Fruit fly (Drosophila melanogaster) whole organism, prepupa: ENCODE results near the gene CG1622.
A peak's percentile ranks its signal among the peaks of the same experiment; 100 is the strongest.

Source experiments
- Blimp-1 ChIP-seq: fragments of 200-800 bp; sonication (Bioruptor generic); optimal IDR thresholded peaks from 3 replicates; lab custom pipeline; 2017; ENCODE audit warnings: missing biosample characterization, missing genetic modification characterization, mild to moderate bottlenecking, moderate library complexity, missing genetic modification reagents
- CG10631 ChIP-seq: fragments of 200-800 bp; sonication (Bioruptor generic); optimal IDR thresholded peaks from 2 replicates; lab custom pipeline; 2016; ENCODE audit warnings: missing biosample characterization, missing genetic modification characterization
- CG11294 ChIP-seq: fragments of 200-800 bp; sonication (Bioruptor generic); IDR thresholded peaks from 2 replicates; pipeline ENCODE4 v1.3.6; 2022; ENCODE audit warnings: missing biosample characterization, missing genetic modification characterization
- CG11762 ChIP-seq: fragments of 200-800 bp; sonication (Bioruptor generic); optimal IDR thresholded peaks from 3 replicates; lab custom pipeline; 2016; ENCODE audit warnings: missing biosample characterization, missing genetic modification characterization; ENCODE audit not compliant: insufficient read depth
- CG16779 ChIP-seq: fragments of 200-800 bp; sonication (Bioruptor generic); optimal IDR thresholded peaks from 3 replicates; lab custom pipeline; 2017; ENCODE audit warnings: missing biosample characterization, mild to moderate bottlenecking, missing genetic modification characterization
- CG3032 ChIP-seq: fragments of 200-800 bp; optimal IDR thresholded peaks from 2 replicates; lab custom pipeline; 2019; ENCODE audit warnings: missing biosample characterization, mild to moderate bottlenecking, missing genetic modification characterization, moderate library complexity
- CG32006 ChIP-seq: fragments of 200-800 bp; sonication (Bioruptor generic); optimal IDR thresholded peaks from 3 replicates; lab custom pipeline; 2017; ENCODE audit warnings: missing biosample characterization, mild to moderate bottlenecking, missing genetic modification characterization
- CG34406 ChIP-seq: fragments of 200-800 bp; sonication (Bioruptor generic); optimal IDR thresholded peaks from 3 replicates; lab custom pipeline; 2016; ENCODE audit warnings: missing biosample characterization, missing genetic modification characterization
- CG3919 ChIP-seq: fragments of 200-800 bp; sonication (Bioruptor generic); optimal IDR thresholded peaks from 3 replicates; lab custom pipeline; 2016; ENCODE audit warnings: missing biosample characterization, missing genetic modification characterization
- CG4318 ChIP-seq: fragments of 200-800 bp; sonication (Bioruptor generic); optimal IDR thresholded peaks from 3 replicates; lab custom pipeline; 2017; ENCODE audit warnings: missing biosample characterization, mild to moderate bottlenecking, missing genetic modification characterization
- CG6792 ChIP-seq: fragments of 200-800 bp; sonication (Bioruptor generic); optimal IDR thresholded peaks from 3 replicates; lab custom pipeline; 2016; ENCODE audit warnings: missing biosample characterization, missing genetic modification characterization
- CG6808 ChIP-seq: fragments of 200-800 bp; sonication (Bioruptor generic); optimal IDR thresholded peaks from 3 replicates; lab custom pipeline; 2017; ENCODE audit warnings: missing biosample characterization, missing genetic modification characterization, mild to moderate bottlenecking, moderate library complexity, missing genetic modification reagents
- CG6854 ChIP-seq: fragments of 200-800 bp; sonication (Bioruptor generic); optimal IDR thresholded peaks from 2 replicates; lab custom pipeline; 2017; ENCODE audit warnings: missing biosample characterization, mild to moderate bottlenecking, missing genetic modification characterization
- CG7368 ChIP-seq: fragments of 200-800 bp; sonication (Bioruptor generic); optimal IDR thresholded peaks from 3 replicates; lab custom pipeline; 2016; ENCODE audit warnings: missing biosample characterization, missing genetic modification characterization
- CG8119 ChIP-seq: fragments of 200-800 bp; sonication (Bioruptor generic); IDR thresholded peaks from 3 replicates; pipeline ENCODE4 v1.3.6; 2022; ENCODE audit warnings: missing biosample characterization, missing genetic modification characterization
- CG8319 ChIP-seq: fragments of 200-800 bp; sonication (Bioruptor generic); optimal IDR thresholded peaks from 3 replicates; lab custom pipeline; 2016; ENCODE audit warnings: missing biosample characterization, missing genetic modification characterization
- CG8632 ChIP-seq: fragments of 200-800 bp; sonication (Bioruptor generic); optimal IDR thresholded peaks from 3 replicates; lab custom pipeline; 2016; ENCODE audit warnings: missing biosample characterization, missing genetic modification characterization
- CG9139 ChIP-seq: fragments of 200-800 bp; sonication (Bioruptor generic); optimal IDR thresholded peaks from 3 replicates; lab custom pipeline; 2017; ENCODE audit warnings: missing biosample characterization, mild to moderate bottlenecking, missing genetic modification characterization
- Eip78C ChIP-seq: fragments of 200-800 bp; sonication (Bioruptor generic); peaks from one replicate; lab custom pipeline; 2016; ENCODE audit warnings: missing biosample characterization, missing genetic modification characterization
- Eip93F ChIP-seq: fragments of 200-800 bp; sonication (Bioruptor generic); optimal IDR thresholded peaks from 2 replicates; lab custom pipeline; 2016; ENCODE audit warnings: missing biosample characterization, mild to moderate bottlenecking, missing genetic modification characterization
- Ets21C ChIP-seq: fragments of 200-800 bp; sonication (Bioruptor generic); optimal IDR thresholded peaks from 3 replicates; lab custom pipeline; 2016; ENCODE audit warnings: missing biosample characterization, missing genetic modification characterization
- Ets96B ChIP-seq: fragments of 200-800 bp; optimal IDR thresholded peaks from 2 replicates; lab custom pipeline; 2019; ENCODE audit warnings: missing biosample characterization, mild to moderate bottlenecking, missing genetic modification characterization, moderate library complexity
- Gug ChIP-seq: fragments of 200-800 bp; sonication (Bioruptor generic); IDR thresholded peaks from 2 replicates; pipeline ENCODE4 v1.3.6; 2022; ENCODE audit warnings: missing biosample characterization, missing genetic modification characterization
- Hr38 ChIP-seq: sonication (Bioruptor generic); optimal IDR thresholded peaks from 2 replicates; lab custom pipeline; 2016; ENCODE audit warnings: missing biosample characterization, missing genetic modification characterization
- Hr39 ChIP-seq: fragments of 200-800 bp; sonication (Bioruptor generic); optimal IDR thresholded peaks from 2 replicates; lab custom pipeline; 2016; ENCODE audit warnings: missing biosample characterization, missing genetic modification characterization
- Met ChIP-seq: fragments of 200-800 bp; sonication (Bioruptor generic); optimal IDR thresholded peaks from 3 replicates; lab custom pipeline; 2016; ENCODE audit warnings: missing biosample characterization, missing genetic modification characterization
- OdsH ChIP-seq: fragments of 200-800 bp; sonication (Bioruptor generic); optimal IDR thresholded peaks from 3 replicates; lab custom pipeline; 2016; ENCODE audit warnings: missing biosample characterization, missing genetic modification characterization
- Smox ChIP-seq: fragments of 200-800 bp; sonication (Bioruptor generic); optimal IDR thresholded peaks from 3 replicates; lab custom pipeline; 2016; ENCODE audit warnings: missing biosample characterization, missing genetic modification characterization
- Sox14 ChIP-seq: fragments of 200-800 bp; sonication (Bioruptor generic); optimal IDR thresholded peaks from 3 replicates; lab custom pipeline; 2016; ENCODE audit warnings: missing biosample characterization, missing genetic modification characterization
- achi ChIP-seq: fragments of 200-800 bp; sonication (Bioruptor generic); optimal IDR thresholded peaks from 3 replicates; lab custom pipeline; 2016; ENCODE audit warnings: missing biosample characterization, missing genetic modification characterization
- acj6 ChIP-seq: fragments of 200-800 bp; sonication (Bioruptor generic); optimal IDR thresholded peaks from 3 replicates; lab custom pipeline; 2016; ENCODE audit warnings: missing biosample characterization, missing genetic modification characterization
- dac ChIP-seq: fragments of 200-800 bp; sonication (Bioruptor generic); optimal IDR thresholded peaks from 2 replicates; lab custom pipeline; 2017; ENCODE audit warnings: missing biosample characterization, mild to moderate bottlenecking, missing genetic modification characterization
- esn ChIP-seq: fragments of 200-800 bp; sonication (Bioruptor generic); optimal IDR thresholded peaks from 2 replicates; lab custom pipeline; 2016; ENCODE audit warnings: missing biosample characterization, mild to moderate bottlenecking, missing genetic modification characterization, moderate library complexity
- fd59A ChIP-seq: fragments of 200-800 bp; sonication (Bioruptor generic); optimal IDR thresholded peaks from 2 replicates; lab custom pipeline; 2017; ENCODE audit warnings: missing biosample characterization, mild to moderate bottlenecking, missing genetic modification characterization, missing genetic modification reagents
- fd85E ChIP-seq: fragments of 200-800 bp; sonication (Bioruptor generic); optimal IDR thresholded peaks from 3 replicates; lab custom pipeline; 2016; ENCODE audit warnings: missing biosample characterization, missing genetic modification characterization
- fkh ChIP-seq: fragments of 200-800 bp; sonication (Bioruptor generic); optimal IDR thresholded peaks from 3 replicates; lab custom pipeline; 2017; ENCODE audit warnings: missing biosample characterization, mild to moderate bottlenecking, missing genetic modification characterization, moderate library complexity
- lz ChIP-seq: fragments of 200-800 bp; sonication (Bioruptor generic); optimal IDR thresholded peaks from 3 replicates; lab custom pipeline; 2016; ENCODE audit warnings: missing biosample characterization, missing genetic modification characterization
- net ChIP-seq: fragments of 200-800 bp; sonication (Bioruptor generic); optimal IDR thresholded peaks from 3 replicates; lab custom pipeline; 2016; ENCODE audit warnings: missing biosample characterization, missing genetic modification characterization
- pdm3 ChIP-seq: fragments of 200-800 bp; sonication (Bioruptor generic); optimal IDR thresholded peaks from 3 replicates; lab custom pipeline; 2016; ENCODE audit warnings: missing biosample characterization, missing genetic modification characterization
- spab ChIP-seq: fragments of 200-800 bp; sonication (Bioruptor generic); optimal IDR thresholded peaks from 2 replicates; lab custom pipeline; 2017; ENCODE audit warnings: missing biosample characterization, mild to moderate bottlenecking, missing genetic modification characterization, missing genetic modification reagents
- ss ChIP-seq, 2 experiments: fragments of 200-800 bp; sonication (Bioruptor generic); optimal IDR thresholded peaks; 2 replicates in 1 of 2; 3 replicates in 1 of 2; lab custom pipeline; 2017 to 2018; ENCODE audit warnings: mild to moderate bottlenecking in 2 of 2, missing biosample characterization in 2 of 2, missing genetic modification characterization in 2 of 2, moderate library complexity in 1 of 2
- svp ChIP-seq: fragments of 200-800 bp; sonication (Bioruptor generic); peaks from one replicate; lab custom pipeline; 2016; ENCODE audit warnings: missing biosample characterization, missing genetic modification characterization
- topi ChIP-seq: fragments of 200-800 bp; sonication (Bioruptor generic); optimal IDR thresholded peaks from 3 replicates; lab custom pipeline; 2016; ENCODE audit warnings: missing biosample characterization, missing genetic modification characterization
- vri ChIP-seq: fragments of 200-800 bp; sonication (Bioruptor generic); optimal IDR thresholded peaks from 3 replicates; lab custom pipeline; 2016; ENCODE audit warnings: missing biosample characterization, mild to moderate bottlenecking, missing genetic modification characterization

The CG1622 gene

dm6 chrX:13320697-13321445 lies 24.0 kb downstream of the CG1622 start (continued):
- TF ChIP-seq CG6854 (GFP tag; lab: Kevin White, UChicago), result no peak
- TF ChIP-seq CG9139 (GFP tag; lab: Kevin White, UChicago), result no peak
- peak; percentile 82 for TF ChIP-seq Eip78C (GFP tag; lab: Kevin White, UChicago)
- TF ChIP-seq CG16779 (tag; lab: Kevin White, UChicago), result no peak
- TF ChIP-seq acj6 (GFP tag; lab: Kevin White, UChicago), result no peak
- no peak for TF ChIP-seq Ets21C (GFP tag; lab: Kevin White, UChicago)
- TF ChIP-seq dac (GFP tag; lab: Kevin White, UChicago), result no peak
- TF ChIP-seq lz (GFP tag; lab: Kevin White, UChicago), result no peak
- no peak for TF ChIP-seq CG7368 (GFP tag; lab: Kevin White, UChicago)
- TF ChIP-seq Smox (GFP tag; lab: Kevin White, UChicago), result peak; percentile 9
- TF ChIP-seq OdsH (GFP tag; lab: Kevin White, UChicago), result peak; percentile 16
- TF ChIP-seq CG11762 (GFP tag; lab: Kevin White, UChicago), result no peak
- TF ChIP-seq CG10631, result peak; percentile 2
- no peak for TF ChIP-seq Ets96B (tag; lab: Kevin White, UChicago)
- TF ChIP-seq fd59A (GFP tag; lab: Kevin White, UChicago), result no peak
- peak; percentile 24 for TF ChIP-seq esn (GFP tag; lab: Kevin White, UChicago)
- TF ChIP-seq Blimp-1 (GFP tag; lab: Kevin White, UChicago), result no peak
- peak; percentile 1 for TF ChIP-seq achi

dm6 chrX:13322405-13322804 lies 25.5 kb downstream of the CG1622 start:
- TF ChIP-seq fkh (GFP tag; lab: Kevin White, UChicago) (peak; percentile 87), pdm3 (GFP tag; lab: Kevin White, UChicago) (no peak)

- TF ChIP-seq acj6 (GFP tag; lab: Kevin White, UChicago), result peak; percentile 42
- peak; percentile 81 for TF ChIP-seq svp (GFP tag; lab: Kevin White, UChicago)
- peak; percentile 78 for TF ChIP-seq lz (GFP tag; lab: Kevin White, UChicago)
- TF ChIP-seq Hr38 (GFP tag; lab: Kevin White, UChicago), result no peak
- TF ChIP-seq Ets21C (GFP tag; lab: Kevin White, UChicago), result peak; percentile 73
- TF ChIP-seq CG6792 (GFP tag; lab: Kevin White, UChicago), result peak; percentile 66
- TF ChIP-seq CG3032 (tag; lab: Kevin White, UChicago), result no peak
- TF ChIP-seq dac (GFP tag; lab: Kevin White, UChicago), result no peak
- peak; percentile 8; the same call in 1 of the 2 replicates for TF ChIP-seq CG11294 (GFP tag; lab: Robert Waterston, UW)
- TF ChIP-seq CG6854 (GFP tag; lab: Kevin White, UChicago), result no peak
- no peak for TF ChIP-seq Gug
- TF ChIP-seq CG8632 (GFP tag; lab: Kevin White, UChicago), result peak; percentile 54
- no peak for TF ChIP-seq ss (GFP tag; optimal IDR thresholded peaks at IDR 0.05; lab: Kevin White, UChicago)
- peak; percentile 81 for TF ChIP-seq Smox (GFP tag; lab: Kevin White, UChicago)
- peak; percentile 64 for TF ChIP-seq Sox14 (GFP tag; lab: Kevin White, UChicago)
- no peak for TF ChIP-seq Blimp-1 (GFP tag; lab: Kevin White, UChicago)
- peak; percentile 4 for TF ChIP-seq CG11762 (GFP tag; lab: Kevin White, UChicago)
- TF ChIP-seq CG4318, result peak; percentile 52
- TF ChIP-seq CG6808 (GFP tag; lab: Kevin White, UChicago), result no peak
- peak; percentile 79 for TF ChIP-seq Met
- TF ChIP-seq CG32006 (GFP tag; lab: Kevin White, UChicago), result peak; percentile 69
- TF ChIP-seq spab, result no peak
- TF ChIP-seq OdsH (GFP tag; lab: Kevin White, UChicago), result peak; percentile 72
- peak; percentile 55 for TF ChIP-seq CG10631
- peak; percentile 44 for TF ChIP-seq CG8319
- no peak for TF ChIP-seq fd85E (GFP tag; lab: Kevin White, UChicago)
- peak; percentile 44 for TF ChIP-seq CG3919 (GFP tag; lab: Kevin White, UChicago)
- peak; percentile 83 for TF ChIP-seq topi
- peak; percentile 72 for TF ChIP-seq CG34406 (GFP tag; lab: Kevin White, UChicago)
- TF ChIP-seq Hr39 (GFP tag; lab: Kevin White, UChicago), result peak; percentile 81
- TF ChIP-seq CG7368 (GFP tag; lab: Kevin White, UChicago), result peak; percentile 24
- TF ChIP-seq CG9139 (GFP tag; lab: Kevin White, UChicago), result no peak
- peak; percentile 66 for TF ChIP-seq vri
- peak; percentile 75 for TF ChIP-seq pdm3 (GFP tag; lab: Kevin White, UChicago)
- TF ChIP-seq CG8119 (GFP tag; lab: Robert Waterston, UW), result peak; percentile 60; the same call in 2 of the 3 replicates
- no peak for TF ChIP-seq Ets96B (tag; lab: Kevin White, UChicago)
- TF ChIP-seq Eip93F (GFP tag; lab: Kevin White, UChicago), result no peak
- TF ChIP-seq net (GFP tag; lab: Kevin White, UChicago), result peak; percentile 54
Observed at dm6 chrX:13323114-13323513, 26.2 kb downstream of the CG1622 start.
